Fruit fly (Drosophila melanogaster) whole organism, wandering third instar larva: ENCODE measurements around the gene CG13049.

Experiments used
- Abd-B ChIP-seq: fragments of >200 bp; optimal IDR thresholded peaks from 2 replicates; lab custom pipeline; 2017; ENCODE audit warnings: missing biosample characterization, missing genetic modification characterization
- Mio ChIP-seq: sonication (Bioruptor generic); optimal IDR thresholded peaks from 2 replicates; lab custom pipeline; 2016; ENCODE audit warnings: missing biosample characterization, missing genetic modification characterization
- br ChIP-seq: fragments of 200-800 bp; sonication (Bioruptor generic); optimal IDR thresholded peaks from 2 replicates; lab custom pipeline; 2016; ENCODE audit warnings: missing biosample characterization, missing genetic modification characterization
- brk ChIP-seq: fragments of 200-800 bp; sonication (Bioruptor generic); optimal IDR thresholded peaks from 2 replicates; lab custom pipeline; 2016; ENCODE audit warnings: missing biosample characterization, mild to moderate bottlenecking, missing genetic modification characterization
- ey ChIP-seq: fragments of 200-800 bp; sonication (Bioruptor generic); optimal IDR thresholded peaks from 2 replicates; lab custom pipeline; 2016; ENCODE audit warnings: missing biosample characterization, missing genetic modification characterization
- pan ChIP-seq: fragments of >200 bp; optimal IDR thresholded peaks from 2 replicates; lab custom pipeline; 2017
- psq ChIP-seq: fragments of 200-800 bp; sonication (Bioruptor generic); optimal IDR thresholded peaks from 3 replicates; lab custom pipeline; 2017; ENCODE audit warnings: missing biosample characterization, mild to moderate bottlenecking, missing genetic modification characterization, moderate library complexity
- tai ChIP-seq: sonication (Bioruptor generic); optimal IDR thresholded peaks from 2 replicates; lab custom pipeline; 2016; ENCODE audit warnings: missing biosample characterization, missing genetic modification characterization
- usp ChIP-seq: fragments of >200 bp; optimal IDR thresholded peaks from 2 replicates; lab custom pipeline; 2017; ENCODE audit warnings: missing biosample characterization, missing genetic modification characterization
- woc ChIP-seq: sonication (Bioruptor generic); optimal IDR thresholded peaks from 2 replicates; lab custom pipeline; 2016; ENCODE audit warnings: missing biosample characterization, mild to moderate bottlenecking, missing genetic modification characterization

- TF ChIP-seq tai (GFP tag; lab: Kevin White, UChicago) (no peak), Mio (GFP tag; lab: Kevin White, UChicago) (no peak), pan (lab: Kevin White, UChicago) (no peak), br (GFP tag; lab: Kevin White, UChicago) (no peak), woc (GFP tag; lab: Kevin White, UChicago) (no peak), Abd-B (GFP tag; lab: Kevin White, UChicago) (no peak), psq (no peak), usp (GFP tag; lab: Kevin White, UChicago) (no peak), brk (GFP tag; lab: Kevin White, UChicago) (no peak), ey (GFP tag; lab: Kevin White, UChicago) (no peak)
Observed at dm6 chr3L:16275391-16276017, 6.2 kb downstream of the CG13049 start.
